Worm (Caenorhabditis elegans) whole organism, early embryonic: ENCODE data around the gene mlt-9.

Source experiments
- F13C5.2 ChIP-seq: sonication (generic microtip); optimal IDR thresholded peaks from 2 replicates; lab custom pipeline; 2017; ENCODE audit warnings: mild to moderate bottlenecking, missing genetic modification characterization, inconsistent platforms, missing compliant biosample characterization
- aly-1 ChIP-seq: sonication (generic microtip); optimal IDR thresholded peaks from 2 replicates; lab custom pipeline; 2016; ENCODE audit warnings: missing genetic modification characterization, missing compliant biosample characterization
- ama-1 ChIP-seq: fragments of 150-350 bp; optimal IDR thresholded peaks from 2 replicates; lab custom pipeline; 2014
- ceh-13 ChIP-seq: fragments of 200-800 bp; sonication (Bioruptor generic); optimal IDR thresholded peaks from 2 replicates; lab custom pipeline; 2018; ENCODE audit warnings: mild to moderate bottlenecking, missing genetic modification characterization, missing compliant biosample characterization
- ets-7 ChIP-seq: sonication (generic microtip); optimal IDR thresholded peaks from 2 replicates; lab custom pipeline; 2016; ENCODE audit warnings: missing genotype, missing genetic modification characterization, missing compliant biosample characterization
- flt-1 ChIP-seq: fragments of 200-800 bp; sonication (Bioruptor generic); IDR thresholded peaks from 2 replicates; pipeline ENCODE4 v1.3.6; 2022; ENCODE audit warnings: missing genetic modification characterization, missing compliant biosample characterization
- hmbx-1 ChIP-seq: sonication (generic microtip); optimal IDR thresholded peaks from 2 replicates; lab custom pipeline; 2016; ENCODE audit warnings: mild to moderate bottlenecking, missing genetic modification characterization, missing compliant biosample characterization
- hmg-4 ChIP-seq: fragments of 200-800 bp; sonication (Bioruptor generic); optimal IDR thresholded peaks from 2 replicates; lab custom pipeline; 2018; ENCODE audit warnings: mild to moderate bottlenecking, missing genetic modification characterization, missing compliant biosample characterization
- hnd-1 ChIP-seq: sonication (generic microtip); optimal IDR thresholded peaks from 2 replicates; lab custom pipeline; 2016; ENCODE audit warnings: missing genetic modification characterization, missing compliant biosample characterization
- scrt-1 ChIP-seq: fragments of 200-800 bp; sonication (Bioruptor generic); IDR thresholded peaks from 2 replicates; pipeline ENCODE4 v1.3.6; 2022; ENCODE audit warnings: missing genetic modification characterization, missing compliant biosample characterization
- sea-1 ChIP-seq: fragments of 200-800 bp; sonication (Bioruptor generic); conservative IDR thresholded peaks from 2 replicates; pipeline ENCODE4 v1.3.6; 2022; ENCODE audit warnings: missing genetic modification characterization, missing compliant biosample characterization
- tra-4 ChIP-seq: sonication (generic microtip); optimal IDR thresholded peaks from 2 replicates; lab custom pipeline; 2017; ENCODE audit warnings: missing genetic modification characterization, missing compliant biosample characterization

ce11 chrX:15057900-15058299, 49.7 kb downstream of the mlt-9 start:
- no peak for TF ChIP-seq ama-1 (lab: Kevin White, UChicago)
- TF ChIP-seq tra-4 (tag; lab: Kevin White, UChicago): no peak
- TF ChIP-seq aly-1 (tag; lab: Kevin White, UChicago): no peak
- TF ChIP-seq hmg-4 (GFP tag; lab: Kevin White, UChicago): no peak
- TF ChIP-seq ets-7 (tag; lab: Kevin White, UChicago): no peak
- TF ChIP-seq ceh-13 (GFP tag; lab: Kevin White, UChicago): no peak
- no peak for TF ChIP-seq F13C5.2
- no peak for TF ChIP-seq sea-1
- TF ChIP-seq scrt-1 (GFP tag; lab: Robert Waterston, UW): no peak
- TF ChIP-seq hmbx-1 (tag; lab: Kevin White, UChicago): no peak
- TF ChIP-seq hnd-1: no peak
- no peak for TF ChIP-seq flt-1 (GFP tag; lab: Robert Waterston, UW)
